Worm (Caenorhabditis elegans) whole organism, L2 larva: ENCODE results near the gene snfc-5.

Experiments used
- C34F6.9 ChIP-seq: fragments of 150-350 bp; optimal IDR thresholded peaks from 2 replicates; lab custom pipeline; 2014; ENCODE audit warnings: missing biosample characterization, missing genetic modification characterization
- F13H6.1 ChIP-seq: sonication (generic microtip); optimal IDR thresholded peaks from 2 replicates; lab custom pipeline; 2016; ENCODE audit warnings: missing genetic modification characterization, missing compliant biosample characterization
- R02D3.7 ChIP-seq: fragments of 150-350 bp; optimal IDR thresholded peaks from 2 replicates; lab custom pipeline; 2014; ENCODE audit warnings: missing biosample characterization, missing genetic modification characterization
- Y55F3AM.14 ChIP-seq: fragments of 200-800 bp; sonication (Bioruptor generic); optimal IDR thresholded peaks from 2 replicates; lab custom pipeline; 2018; ENCODE audit warnings: mild to moderate bottlenecking, missing genetic modification characterization, missing compliant biosample characterization
- ZK546.5 ChIP-seq: sonication (generic microtip); optimal IDR thresholded peaks from 2 replicates; lab custom pipeline; 2017; ENCODE audit warnings: missing biosample characterization, missing genetic modification characterization
- blmp-1 ChIP-seq: sonication (generic microtip); optimal IDR thresholded peaks from 2 replicates; lab custom pipeline; 2017; ENCODE audit warnings: missing genetic modification characterization, mild to moderate bottlenecking, missing compliant biosample characterization, antibody characterized with exemption, moderate library complexity; ENCODE audit not compliant: insufficient read depth
- ceh-82 ChIP-seq: fragments of 150-350 bp; optimal IDR thresholded peaks from 2 replicates; lab custom pipeline; 2014; ENCODE audit warnings: missing biosample characterization, missing genetic modification characterization
- elt-1 ChIP-seq: fragments of 150-350 bp; optimal IDR thresholded peaks from 2 replicates; lab custom pipeline; 2014; ENCODE audit warnings: missing biosample characterization, missing genetic modification characterization
- elt-3 ChIP-seq: sonication (generic microtip); optimal IDR thresholded peaks from 2 replicates; lab custom pipeline; 2017; ENCODE audit warnings: missing biosample characterization, missing genetic modification characterization
- fos-1 ChIP-seq: fragments of 150-350 bp; optimal IDR thresholded peaks from 2 replicates; lab custom pipeline; 2014; ENCODE audit warnings: missing biosample characterization, missing genetic modification characterization
- gmeb-1 ChIP-seq: fragments of 150-350 bp; optimal IDR thresholded peaks from 2 replicates; lab custom pipeline; 2014; ENCODE audit warnings: missing biosample characterization, missing genetic modification characterization
- lin-11 ChIP-seq: fragments of 150-350 bp; sonication (generic microtip); optimal IDR thresholded peaks from 2 replicates; lab custom pipeline; 2014; ENCODE audit warnings: missing biosample characterization, missing genetic modification characterization, inconsistent platforms, mixed read lengths
- lsy-2 ChIP-seq, 2 experiments: fragments of 150-350 bp in 1 of 2; sonication (generic microtip) in 1 of 2; optimal IDR thresholded peaks; 2 replicates each; lab custom pipeline; 2014 to 2017; ENCODE audit warnings: missing biosample characterization in 2 of 2, missing genetic modification characterization in 2 of 2
- mab-5 ChIP-seq: fragments of 150-350 bp; optimal IDR thresholded peaks from 2 replicates; lab custom pipeline; 2014; ENCODE audit warnings: missing biosample characterization, missing genetic modification characterization
- mbf-1 ChIP-seq: sonication (generic microtip); optimal IDR thresholded peaks from 2 replicates; lab custom pipeline; 2017; ENCODE audit warnings: missing biosample characterization, missing genetic modification characterization
- nhr-10 ChIP-seq: sonication (generic microtip); optimal IDR thresholded peaks from 2 replicates; lab custom pipeline; 2017; ENCODE audit warnings: missing biosample characterization, missing genetic modification characterization
- nhr-11 ChIP-seq: fragments of 150-350 bp; optimal IDR thresholded peaks from 2 replicates; lab custom pipeline; 2014; ENCODE audit warnings: missing biosample characterization, missing genetic modification characterization
- nhr-12 ChIP-seq: fragments of 150-350 bp; optimal IDR thresholded peaks from 2 replicates; lab custom pipeline; 2014; ENCODE audit warnings: missing biosample characterization, missing genetic modification characterization
- nhr-129 ChIP-seq: fragments of 150-350 bp; optimal IDR thresholded peaks from 2 replicates; lab custom pipeline; 2014; ENCODE audit warnings: missing biosample characterization, missing genetic modification characterization
- nhr-21 ChIP-seq: fragments of 150-350 bp; optimal IDR thresholded peaks from 2 replicates; lab custom pipeline; 2014; ENCODE audit warnings: missing biosample characterization, missing genetic modification characterization
- nhr-23 ChIP-seq: fragments of 150-350 bp; optimal IDR thresholded peaks from 2 replicates; lab custom pipeline; 2014; ENCODE audit warnings: missing biosample characterization, missing genetic modification reagents, missing genetic modification characterization
- nhr-237 ChIP-seq: fragments of 150-350 bp; optimal IDR thresholded peaks from 2 replicates; lab custom pipeline; 2014; ENCODE audit warnings: missing biosample characterization, missing genetic modification characterization
- nhr-25 ChIP-seq: fragments of 150-350 bp; sonication (generic microtip); optimal IDR thresholded peaks from 3 replicates; lab custom pipeline; 2014; ENCODE audit warnings: missing biosample characterization, missing genetic modification characterization
- nhr-77 ChIP-seq: fragments of 150-350 bp; optimal IDR thresholded peaks from 2 replicates; lab custom pipeline; 2014; ENCODE audit warnings: missing biosample characterization, missing genetic modification characterization
- peb-1 ChIP-seq: fragments of 150-350 bp; optimal IDR thresholded peaks from 2 replicates; lab custom pipeline; 2014; ENCODE audit warnings: missing biosample characterization, missing genetic modification characterization
- sma-9 ChIP-seq, 2 experiments: fragments of 150-350 bp in 1 of 2; sonication (generic microtip) in 1 of 2; optimal IDR thresholded peaks; 2 replicates each; lab custom pipeline; 2014 to 2016; ENCODE audit warnings: missing genetic modification characterization in 2 of 2, mild to moderate bottlenecking in 1 of 2, missing biosample characterization in 1 of 2, missing compliant biosample characterization in 1 of 2, missing genetic modification reagents in 1 of 2, moderate library complexity in 1 of 2
- snpc-4 ChIP-seq: fragments of 150-350 bp; optimal IDR thresholded peaks from 2 replicates; lab custom pipeline; 2014; ENCODE audit warnings: missing biosample characterization, missing genetic modification characterization
- unc-39 ChIP-seq: fragments of 150-350 bp; optimal IDR thresholded peaks from 2 replicates; lab custom pipeline; 2014; ENCODE audit warnings: missing biosample characterization, missing genetic modification characterization
- unc-55 ChIP-seq: fragments of 150-350 bp; sonication (generic microtip); optimal IDR thresholded peaks from 3 replicates; lab custom pipeline; 2014; ENCODE audit warnings: missing biosample characterization, missing genetic modification reagents, missing genetic modification characterization
- ztf-1 ChIP-seq: fragments of 200-800 bp; sonication (Bioruptor generic); conservative IDR thresholded peaks from 2 replicates; pipeline ENCODE4 v1.3.6; 2022; ENCODE audit warnings: missing genetic modification characterization, missing compliant biosample characterization
- ztf-4 ChIP-seq: fragments of 150-350 bp; optimal IDR thresholded peaks from 2 replicates; lab custom pipeline; 2014; ENCODE audit warnings: missing biosample characterization, missing genetic modification characterization

snfc-5 gene

DNA sequence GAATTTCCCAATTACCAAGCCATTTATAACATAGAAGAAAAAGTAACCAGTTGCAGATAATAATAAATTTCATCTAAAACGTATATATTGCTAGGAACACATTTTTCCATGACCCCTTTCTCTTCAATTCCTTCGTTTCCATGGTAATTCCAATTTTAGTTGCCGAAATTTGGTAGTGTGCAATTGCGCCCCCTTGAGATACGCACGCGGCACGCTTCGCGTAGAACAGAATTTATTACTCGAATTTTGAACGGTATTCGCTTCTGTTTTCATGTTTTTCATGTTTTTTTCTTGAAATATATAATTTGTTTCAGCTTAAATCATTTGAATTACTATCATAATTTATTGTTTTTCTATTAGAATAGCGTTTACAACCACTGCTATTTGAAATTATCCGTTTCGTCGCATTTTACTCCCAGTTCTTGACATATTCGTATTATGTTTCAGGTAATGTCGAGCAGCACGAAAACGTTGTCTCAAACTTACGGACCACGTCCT, at the start of gene snfc-5, which contains the start of gene R07E5.17:
snfc-5 (plus strand) TSS at position 448 of the 498 bp plus-strand sequence.
R07E5.17 (minus strand) TSS at position 98 of the 498 bp plus-strand sequence.
- peak; percentile 0 for TF ChIP-seq fos-1 (tag; lab: Kevin White, UChicago)
- no peak for TF ChIP-seq nhr-12 (tag; lab: Kevin White, UChicago)
- peak; percentile 62 for TF ChIP-seq C34F6.9 (tag; lab: Kevin White, UChicago)
- peak; percentile 13 for TF ChIP-seq nhr-25 (tag; lab: Kevin White, UChicago)
- peak; percentile 33 for TF ChIP-seq snpc-4 (tag; lab: Kevin White, UChicago)
- TF ChIP-seq gmeb-1 (tag; lab: Kevin White, UChicago), result no peak
- peak; percentile 56 for TF ChIP-seq unc-55 (GFP tag; lab: Kevin White, UChicago)
- peak; percentile 42 for TF ChIP-seq nhr-129 (tag; lab: Kevin White, UChicago)

DNA sequence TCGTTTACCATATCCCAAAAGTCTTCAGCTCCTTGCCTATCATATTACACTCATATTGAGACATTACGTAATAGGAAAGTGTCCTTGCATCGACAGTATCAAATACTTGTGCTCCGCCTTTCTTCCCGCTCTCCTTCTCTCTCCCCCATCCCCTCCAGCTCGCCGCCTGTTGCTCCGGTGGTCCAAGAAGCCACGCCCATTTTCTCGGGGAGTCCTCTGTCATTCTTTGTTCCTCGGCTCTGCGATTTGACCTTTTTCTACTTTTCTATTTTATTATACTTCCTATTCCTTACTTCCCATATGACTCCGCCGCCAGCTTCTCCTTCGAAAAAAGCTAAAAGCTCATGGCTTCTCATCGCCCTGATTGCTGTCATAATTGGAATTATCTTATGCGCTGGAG, 48.2 kb upstream of the snfc-5 start, which contains the start of gene mnp-1:
mnp-1 (plus strand) TSS at position 211 of the 400 bp plus-strand sequence.
- TF ChIP-seq ZK546.5 (tag; lab: Kevin White, UChicago) (no peak), mbf-1 (tag; lab: Kevin White, UChicago) (no peak), unc-39 (tag; lab: Kevin White, UChicago) (no peak), Y55F3AM.14 (no peak), F13H6.1 (tag; lab: Kevin White, UChicago) (no peak), gmeb-1 (tag; lab: Kevin White, UChicago) (no peak), fos-1 (tag; lab: Kevin White, UChicago) (no peak), ztf-1 (GFP tag; lab: Robert Waterston, UW) (no peak)

DNA sequence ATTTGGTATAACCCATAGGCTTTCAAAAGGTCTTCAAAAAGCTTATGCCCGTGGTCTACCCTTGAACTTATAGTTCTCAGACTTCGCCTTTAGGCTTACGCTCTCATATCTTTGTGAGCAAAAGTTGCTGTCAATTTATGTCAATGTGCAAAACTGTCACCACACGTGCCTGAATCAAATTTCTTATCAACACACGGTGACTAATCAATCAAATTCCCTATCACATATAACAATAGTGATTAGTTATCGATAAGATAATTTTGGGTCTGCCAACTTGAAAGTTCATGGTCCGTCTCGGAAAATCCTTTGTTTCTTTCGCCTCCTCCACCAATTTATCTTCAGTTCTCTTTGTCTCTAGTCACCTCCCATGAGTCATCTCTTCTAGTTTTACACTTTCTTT, 47.1 kb upstream of the snfc-5 start:
- peak; percentile 22 for TF ChIP-seq nhr-129 (tag; lab: Kevin White, UChicago)
- TF ChIP-seq nhr-25 (tag; lab: Kevin White, UChicago), result no peak
- peak; percentile 78 for TF ChIP-seq fos-1 (tag; lab: Kevin White, UChicago)
- no peak for TF ChIP-seq nhr-77 (tag; lab: Kevin White, UChicago)
- no peak for TF ChIP-seq R02D3.7
- TF ChIP-seq peb-1 (tag; lab: Kevin White, UChicago), result no peak
- no peak for TF ChIP-seq nhr-237 (tag; lab: Kevin White, UChicago)

DNA sequence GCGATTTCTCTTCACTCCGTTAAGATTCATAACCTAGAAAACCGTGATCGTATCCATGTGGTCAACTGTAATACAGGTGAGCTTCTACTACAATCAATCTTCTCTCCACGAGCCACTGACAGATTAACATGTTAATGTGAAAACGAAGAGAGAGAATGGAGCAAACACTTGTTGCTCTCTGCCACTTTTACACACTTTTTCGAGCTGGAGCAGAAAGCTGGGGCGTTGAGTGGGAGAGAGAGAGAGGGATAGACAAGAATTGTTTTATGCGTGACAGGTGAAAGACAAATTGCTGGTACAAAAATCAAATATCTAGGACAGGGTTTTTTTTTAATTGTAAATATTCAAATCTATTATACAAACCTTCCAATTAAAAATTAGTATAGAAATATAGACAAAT, 46.2 kb upstream of the snfc-5 start:
- TF ChIP-seq mab-5 (tag; lab: Kevin White, UChicago) (peak; percentile 49), snpc-4 (tag; lab: Kevin White, UChicago) (no peak), lsy-2 (tag; optimal IDR thresholded peaks at IDR 0.05; lab: Kevin White, UChicago) (peak in 1 of 2 experiments; percentile 15), sma-9 (GFP tag; optimal IDR thresholded peaks at IDR 0.05; lab: Kevin White, UChicago) (peak; percentile 3), sma-9 (tag; optimal IDR thresholded peaks at IDR 0.05; lab: Kevin White, UChicago) (no peak), C34F6.9 (tag; lab: Kevin White, UChicago) (no peak), F13H6.1 (tag; lab: Kevin White, UChicago) (peak; percentile 45), blmp-1 (tag; lab: Kevin White, UChicago) (no peak)
- TF ChIP-seq, all 48 proteins: peak for 4

DNA sequence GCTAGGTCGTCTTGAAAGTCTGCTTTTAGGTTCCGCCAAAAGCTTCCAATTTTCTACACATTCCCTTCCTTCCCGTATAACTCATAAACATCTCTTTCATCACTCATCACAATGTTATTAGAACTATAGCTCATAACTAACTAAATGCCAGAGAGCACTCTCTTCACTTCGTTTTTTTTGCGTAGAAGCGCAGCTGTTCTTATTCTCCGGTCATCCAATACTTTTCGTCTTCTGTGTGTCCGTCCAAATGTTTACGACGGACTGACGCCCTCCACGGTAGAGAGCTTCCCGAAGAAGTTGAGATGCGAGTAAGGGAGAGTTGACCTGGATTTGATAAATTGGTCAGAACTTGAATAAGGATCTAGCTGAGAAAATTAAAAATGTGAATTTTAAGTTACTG, 45.4 kb upstream of the snfc-5 start:
- TF ChIP-seq ZK546.5 (tag; lab: Kevin White, UChicago) (no peak), lsy-2 (tag; optimal IDR thresholded peaks at IDR 0.05; lab: Kevin White, UChicago) (peak in 1 of 2 experiments; percentile 2)

DNA sequence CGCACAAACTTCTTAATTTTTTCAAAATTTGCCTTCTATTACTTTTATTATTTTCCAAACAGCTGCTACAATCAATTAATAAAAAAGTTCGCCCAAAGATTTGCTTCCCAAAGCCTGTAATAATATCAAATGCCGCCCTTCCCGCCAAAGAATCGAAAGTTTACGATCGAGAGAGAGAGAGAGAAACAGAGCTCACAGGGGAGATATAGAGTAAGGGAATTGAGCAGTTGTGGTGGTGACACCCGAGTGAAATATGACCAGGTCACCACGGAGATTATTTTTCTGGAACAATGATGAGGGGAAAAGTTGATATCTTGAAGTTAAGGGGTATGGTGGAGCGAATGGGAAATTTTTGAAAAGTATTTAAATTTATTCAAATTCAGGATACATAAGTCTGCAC, 44.7 kb upstream of the snfc-5 start:
- TF ChIP-seq elt-1 (tag; lab: Kevin White, UChicago) (no peak), lin-11 (no peak), R02D3.7 (no peak), elt-3 (tag; lab: Kevin White, UChicago) (no peak), nhr-11 (no peak), unc-39 (tag; lab: Kevin White, UChicago) (no peak), nhr-21 (tag; lab: Kevin White, UChicago) (no peak), ztf-4 (no peak), mbf-1 (tag; lab: Kevin White, UChicago) (no peak), unc-55 (GFP tag; lab: Kevin White, UChicago) (no peak), C34F6.9 (tag; lab: Kevin White, UChicago) (no peak), blmp-1 (tag; lab: Kevin White, UChicago) (no peak), nhr-237 (tag; lab: Kevin White, UChicago) (no peak), snpc-4 (tag; lab: Kevin White, UChicago) (no peak), F13H6.1 (tag; lab: Kevin White, UChicago) (no peak), nhr-10 (tag; lab: Kevin White, UChicago) (no peak), ceh-82 (tag; lab: Kevin White, UChicago) (no peak), nhr-23 (tag; lab: Kevin White, UChicago) (no peak), lsy-2 (tag; optimal IDR thresholded peaks at IDR 0.05; lab: Kevin White, UChicago) (no peak)
